Fruit fly (Drosophila melanogaster) whole organism, pupa: Measurements from ENCODE around the gene Cwc25.

Experiments used
- CG10348 ChIP-seq: fragments of 200-800 bp; sonication (Bioruptor generic); IDR thresholded peaks from 2 replicates; pipeline ENCODE4 v1.3.6; 2022; ENCODE audit warnings: missing biosample characterization, missing genetic modification characterization
- CG12605 ChIP-seq: fragments of 200-800 bp; sonication (Bioruptor generic); IDR thresholded peaks from 2 replicates; pipeline ENCODE4 v1.3.6; 2022; ENCODE audit warnings: missing biosample characterization, missing genetic modification characterization
- CG13204 ChIP-seq: fragments of 200-800 bp; sonication (Bioruptor generic); optimal IDR thresholded peaks from 2 replicates; lab custom pipeline; 2018; ENCODE audit warnings: missing biosample characterization, mild to moderate bottlenecking, missing genetic modification characterization, moderate library complexity
- CG14655 ChIP-seq: fragments of 200-800 bp; sonication (Bioruptor generic); optimal IDR thresholded peaks from 3 replicates; lab custom pipeline; 2017; ENCODE audit warnings: mild to moderate bottlenecking, missing biosample characterization, missing genetic modification reagents, missing genetic modification characterization
- CG15710 ChIP-seq: fragments of 200-800 bp; sonication (Bioruptor generic); optimal IDR thresholded peaks from 2 replicates; lab custom pipeline; 2018; ENCODE audit warnings: missing biosample characterization, mild to moderate bottlenecking, missing genetic modification characterization, moderate library complexity
- CG17806 ChIP-seq: fragments of 200-800 bp; sonication (Bioruptor generic); optimal IDR thresholded peaks from 2 replicates; lab custom pipeline; 2018; ENCODE audit warnings: missing biosample characterization, mild to moderate bottlenecking, missing genetic modification characterization, moderate library complexity
- CG32121 ChIP-seq: fragments of 200-800 bp; sonication (Bioruptor generic); IDR thresholded peaks from 2 replicates; pipeline ENCODE4 v1.3.6; 2022; ENCODE audit warnings: missing biosample characterization, missing genetic modification characterization
- CG34367 ChIP-seq: fragments of 200-800 bp; sonication (Bioruptor generic); optimal IDR thresholded peaks from 2 replicates; lab custom pipeline; 2018; ENCODE audit warnings: missing biosample characterization, mild to moderate bottlenecking, missing genetic modification characterization
- CG4496 ChIP-seq: fragments of 200-800 bp; sonication (Bioruptor generic); IDR thresholded peaks from 3 replicates; pipeline ENCODE4 v1.3.6; 2022; ENCODE audit warnings: missing biosample characterization, missing genetic modification characterization
- CG8159 ChIP-seq: fragments of 200-800 bp; sonication (Bioruptor generic); optimal IDR thresholded peaks from 3 replicates; lab custom pipeline; 2018; ENCODE audit warnings: missing biosample characterization, mild to moderate bottlenecking, missing genetic modification characterization, moderate library complexity
- CG8301 ChIP-seq: fragments of 200-800 bp; sonication (Bioruptor generic); optimal IDR thresholded peaks from 2 replicates; lab custom pipeline; 2018; ENCODE audit warnings: missing biosample characterization, mild to moderate bottlenecking, missing genetic modification characterization
- CG9948 ChIP-seq: fragments of 200-800 bp; sonication (Bioruptor generic); optimal IDR thresholded peaks from 2 replicates; lab custom pipeline; 2018; ENCODE audit warnings: missing biosample characterization, mild to moderate bottlenecking, missing genetic modification characterization, moderate library complexity
- D1 ChIP-seq: fragments of 200-800 bp; sonication (Bioruptor generic); optimal IDR thresholded peaks from 2 replicates; lab custom pipeline; 2018; ENCODE audit warnings: missing biosample characterization, mild to moderate bottlenecking, missing genetic modification characterization, moderate library complexity
- EcR ChIP-seq: fragments of 200-800 bp; sonication (Bioruptor generic); optimal IDR thresholded peaks from 3 replicates; lab custom pipeline; 2019; ENCODE audit warnings: missing biosample characterization, missing genetic modification characterization, mild to moderate bottlenecking, moderate library complexity, missing genetic modification reagents
- Ets98B ChIP-seq: fragments of 200-800 bp; sonication (Bioruptor generic); IDR thresholded peaks from 2 replicates; pipeline ENCODE4 v1.3.6; 2022; ENCODE audit warnings: missing biosample characterization, missing genetic modification characterization
- Pif1A ChIP-seq: fragments of 200-800 bp; sonication (Bioruptor generic); optimal IDR thresholded peaks from 3 replicates; lab custom pipeline; 2016; ENCODE audit warnings: missing biosample characterization, missing genetic modification characterization
- Pif1B ChIP-seq: fragments of 200-800 bp; sonication (Bioruptor generic); optimal IDR thresholded peaks from 3 replicates; lab custom pipeline; 2016; ENCODE audit warnings: missing biosample characterization, missing genetic modification characterization
- Snoo ChIP-seq: fragments of 200-800 bp; sonication (Bioruptor generic); optimal IDR thresholded peaks from 3 replicates; lab custom pipeline; 2017; ENCODE audit warnings: missing biosample characterization, mild to moderate bottlenecking, missing genetic modification characterization, inconsistent platforms
- fd96Ca ChIP-seq: fragments of 200-800 bp; sonication (Bioruptor generic); IDR thresholded peaks from 3 replicates; pipeline ENCODE4 v1.3.6; 2022; ENCODE audit warnings: missing biosample characterization, missing genetic modification characterization
- gl ChIP-seq: fragments of 200-800 bp; sonication (Bioruptor generic); optimal IDR thresholded peaks from 2 replicates; lab custom pipeline; 2018; ENCODE audit warnings: missing biosample characterization, mild to moderate bottlenecking, missing genetic modification characterization
- rn ChIP-seq: fragments of 200-800 bp; sonication (Bioruptor generic); IDR thresholded peaks from 2 replicates; pipeline ENCODE4 v1.3.6; 2022; ENCODE audit warnings: missing biosample characterization, missing genetic modification characterization

Gene Cwc25

DNA sequence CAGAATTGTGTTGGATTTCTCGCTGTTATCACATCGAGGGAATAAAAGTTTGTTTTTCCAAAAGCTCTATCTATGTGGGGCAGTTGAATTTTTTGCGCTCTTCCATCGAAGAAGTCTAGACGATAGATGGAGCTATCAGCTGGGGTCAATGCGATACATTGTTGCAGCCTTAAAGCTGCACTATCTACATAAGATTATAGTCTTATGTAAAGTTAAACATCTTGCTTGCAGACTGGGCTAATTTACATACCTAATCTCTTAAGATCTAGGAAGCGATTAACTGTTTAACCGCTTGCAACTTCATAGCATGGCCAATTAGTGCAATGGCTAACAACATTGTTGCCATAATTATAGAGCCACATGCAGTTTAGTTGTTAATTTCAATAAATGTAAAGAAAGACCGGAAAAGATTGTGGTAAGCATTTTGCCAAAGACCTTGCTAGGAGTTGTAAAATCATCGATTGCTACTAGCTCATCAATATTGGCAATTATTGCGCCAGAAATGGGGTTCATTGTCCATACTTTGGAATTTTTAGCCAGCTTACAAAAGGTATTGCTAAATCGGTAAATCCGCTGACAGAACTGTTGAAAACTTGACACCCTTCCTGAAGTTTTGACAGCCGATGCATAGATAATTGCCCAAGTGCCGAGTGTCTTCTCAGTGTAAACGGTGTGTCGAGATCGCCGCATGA is 12.6 kb upstream of the Cwc25 start:
- TF ChIP-seq Snoo (tag; lab: Kevin White, UChicago): no peak
- no peak for TF ChIP-seq fd96Ca (GFP tag; lab: Robert Waterston, UW)
- TF ChIP-seq CG8301 (tag; lab: Kevin White, UChicago): no peak
- no peak for TF ChIP-seq CG17806 (tag; lab: Kevin White, UChicago)

DNA sequence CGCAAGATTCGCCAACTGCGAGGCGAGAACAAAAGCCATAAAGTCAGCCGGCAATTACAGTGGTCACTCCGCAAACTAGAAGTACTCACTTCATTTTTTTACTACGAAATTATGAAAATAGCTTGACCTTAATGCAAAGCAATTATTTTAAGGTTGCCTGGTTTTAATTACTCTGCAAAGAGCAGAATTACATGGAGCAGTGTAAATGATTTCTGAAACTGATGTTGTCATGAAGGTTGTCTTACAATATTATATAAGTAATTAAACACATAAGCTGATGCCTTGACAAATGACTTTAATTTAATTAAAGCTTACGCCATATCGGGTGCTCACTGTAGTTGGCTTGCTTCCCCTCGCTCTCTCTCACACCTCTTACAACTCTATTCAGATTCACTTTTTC is 10.7 kb upstream of the Cwc25 start:
- TF ChIP-seq Snoo (tag; lab: Kevin White, UChicago) (peak; percentile 45), CG14655 (peak; percentile 92), Pif1B (GFP tag; lab: Kevin White, UChicago) (peak; percentile 80), CG32121 (GFP tag; lab: Robert Waterston, UW) (peak; percentile 77; the same call in 1 of the 2 replicates), CG13204 (GFP tag; lab: Kevin White, UChicago) (peak; percentile 68), CG9948 (tag; lab: Kevin White, UChicago) (peak; percentile 85), EcR (GFP tag; lab: Kevin White, UChicago) (no peak), gl (tag; lab: Kevin White, UChicago) (peak; percentile 70), CG10348 (GFP tag; lab: Robert Waterston, UW) (no peak), D1 (no peak), CG12605 (GFP tag; lab: Robert Waterston, UW) (no peak), CG8301 (tag; lab: Kevin White, UChicago) (peak; percentile 87), rn (peak; percentile 48; the same call in 1 of the 2 replicates), CG4496 (peak; percentile 83), CG17806 (tag; lab: Kevin White, UChicago) (peak; percentile 86), CG15710 (tag; lab: Kevin White, UChicago) (peak; percentile 90), CG34367 (peak; percentile 79), Ets98B (peak; percentile 32), Pif1A (GFP tag; lab: Kevin White, UChicago) (peak; percentile 79), CG8159 (peak; percentile 93), fd96Ca (GFP tag; lab: Robert Waterston, UW) (peak; percentile 76)

dm6 chr2L:2734946-2735345 is 10.0 kb upstream of the Cwc25 start:
- no peak for TF ChIP-seq Ets98B
- TF ChIP-seq CG13204 (GFP tag; lab: Kevin White, UChicago): no peak
- no peak for TF ChIP-seq EcR (GFP tag; lab: Kevin White, UChicago)
- TF ChIP-seq CG4496: 0 out of 3 replicates have a peak, but pooled peaks have one; percentile 14
- TF ChIP-seq CG8301 (tag; lab: Kevin White, UChicago): no peak
- TF ChIP-seq CG8159: peak; percentile 32
- TF ChIP-seq CG34367: no peak
- no peak for TF ChIP-seq Snoo (tag; lab: Kevin White, UChicago)
- no peak for TF ChIP-seq CG32121 (GFP tag; lab: Robert Waterston, UW)
- no peak for TF ChIP-seq fd96Ca (GFP tag; lab: Robert Waterston, UW)
- peak; percentile 23 for TF ChIP-seq CG9948 (tag; lab: Kevin White, UChicago)
- TF ChIP-seq gl (tag; lab: Kevin White, UChicago): no peak
- TF ChIP-seq CG10348 (GFP tag; lab: Robert Waterston, UW): no peak
- no peak for TF ChIP-seq Pif1A (GFP tag; lab: Kevin White, UChicago)
- TF ChIP-seq CG15710 (tag; lab: Kevin White, UChicago): peak; percentile 19
- no peak for TF ChIP-seq rn
- no peak for TF ChIP-seq CG17806 (tag; lab: Kevin White, UChicago)
- TF ChIP-seq CG14655: peak; percentile 24
- no peak for TF ChIP-seq CG12605 (GFP tag; lab: Robert Waterston, UW)
- no peak for TF ChIP-seq D1
- TF ChIP-seq Pif1B (GFP tag; lab: Kevin White, UChicago): no peak

- no peak for TF ChIP-seq D1
- peak; percentile 35 for TF ChIP-seq EcR (GFP tag; lab: Kevin White, UChicago)
These were observed 9.4 kb upstream of the Cwc25 start for dm6 chr2L:2735539-2735938.

dm6 chr2L:2737561-2737960 is 7.3 kb upstream of the Cwc25 start:
- TF ChIP-seq rn (no peak), CG9948 (tag; lab: Kevin White, UChicago) (no peak), EcR (GFP tag; lab: Kevin White, UChicago) (peak; percentile 95), CG8159 (no peak), CG34367 (no peak)

dm6 chr2L:2739820-2740230 is 5.1 kb upstream of the Cwc25 start, which contains the start of gene Hrs:
TSS of gene Hrs (plus strand) at chr2L:2739986.
- TF ChIP-seq CG10348 (GFP tag; lab: Robert Waterston, UW) (no peak), EcR (GFP tag; lab: Kevin White, UChicago) (peak; percentile 48)
- TF ChIP-seq, all 21 proteins: peak for 1
